Worm (Caenorhabditis elegans) whole organism, late embryonic: ENCODE measurements around the gene Y37H2A.1.

ENCODE experiments used
- C08G9.2 ChIP-seq: sonication (generic microtip); optimal IDR thresholded peaks from 2 replicates; lab custom pipeline; 2016; ENCODE audit warnings: mild to moderate bottlenecking, missing genetic modification characterization, moderate library complexity, missing compliant biosample characterization
- ama-1 ChIP-seq: fragments of 150-350 bp; optimal IDR thresholded peaks from 2 replicates; lab custom pipeline; 2014
- ceh-19 ChIP-seq: fragments of 200-800 bp; sonication (Bioruptor generic); optimal IDR thresholded peaks from 2 replicates; lab custom pipeline; 2018; ENCODE audit warnings: mild to moderate bottlenecking, missing genetic modification characterization, missing compliant biosample characterization
- ceh-34 ChIP-seq: sonication (generic microtip); optimal IDR thresholded peaks from 2 replicates; lab custom pipeline; 2016; ENCODE audit warnings: mild to moderate bottlenecking, missing genetic modification characterization, missing compliant biosample characterization
- nfya-1 ChIP-seq: sonication (generic microtip); optimal IDR thresholded peaks from 2 replicates; lab custom pipeline; 2017; ENCODE audit warnings: missing genetic modification characterization, mild to moderate bottlenecking, missing compliant biosample characterization, antibody characterized with exemption, moderate library complexity
- nhr-11 ChIP-seq: fragments of 150-350 bp; optimal IDR thresholded peaks from 2 replicates; lab custom pipeline; 2014; ENCODE audit warnings: missing biosample characterization, missing genetic modification characterization
- npax-4 ChIP-seq: sonication (generic microtip); optimal IDR thresholded peaks from 2 replicates; lab custom pipeline; 2016; ENCODE audit warnings: missing genetic modification characterization, missing compliant biosample characterization
- sdc-2 ChIP-seq: sonication (generic microtip); optimal IDR thresholded peaks from 2 replicates; lab custom pipeline; 2016; ENCODE audit warnings: missing genotype, missing genetic modification characterization, missing compliant biosample characterization
- sox-4 ChIP-seq: sonication (generic microtip); optimal IDR thresholded peaks from 2 replicates; lab custom pipeline; 2017; ENCODE audit warnings: mild to moderate bottlenecking, missing genetic modification characterization, inconsistent platforms, missing compliant biosample characterization
- tbx-7 ChIP-seq: sonication (generic microtip); optimal IDR thresholded peaks from 2 replicates; lab custom pipeline; 2016; ENCODE audit warnings: missing genotype, missing genetic modification characterization, missing compliant biosample characterization

DNA sequence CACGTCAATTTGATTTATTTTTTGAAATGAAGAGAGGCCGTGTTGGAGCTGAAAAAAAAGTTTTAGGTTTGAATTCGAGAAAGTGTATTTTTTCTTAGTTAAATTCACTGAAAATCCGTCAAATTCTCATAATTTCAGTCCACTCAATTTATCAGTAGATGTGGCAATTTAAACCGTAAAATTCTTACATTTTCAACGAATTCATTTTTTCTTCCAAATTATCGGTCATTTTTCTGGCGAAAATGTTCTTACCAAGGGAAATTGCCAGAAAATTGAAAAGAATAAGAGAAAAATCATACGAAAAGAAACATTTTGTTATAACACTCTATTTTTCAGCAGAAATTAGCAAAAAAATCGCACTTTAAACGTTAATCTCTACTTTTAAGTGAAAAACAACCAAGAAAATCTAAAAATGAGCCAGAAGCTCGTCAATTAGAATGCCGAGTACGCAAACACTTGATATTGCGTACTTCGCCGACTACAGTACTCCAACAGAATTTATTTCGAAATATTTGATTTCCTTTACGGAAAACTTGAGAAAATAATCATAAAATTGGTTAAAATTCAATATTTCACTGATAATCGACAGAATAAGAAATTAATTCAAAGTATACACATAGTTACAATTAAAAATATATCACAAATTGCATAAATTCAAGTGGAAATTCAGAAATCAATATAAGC is 22.8 kb upstream of the Y37H2A.1 start, which contains the start of gene fbxa-106:
- TF ChIP-seq nfya-1 (tag; lab: Kevin White, UChicago) = no peak
- TF ChIP-seq tbx-7 (tag; lab: Kevin White, UChicago) = no peak
- TF ChIP-seq sdc-2 (tag; lab: Kevin White, UChicago) = no peak
- TF ChIP-seq ceh-34 (tag; lab: Kevin White, UChicago) = no peak
- TF ChIP-seq nhr-11 (tag; lab: Kevin White, UChicago) = no peak
- no peak for TF ChIP-seq C08G9.2 (tag; lab: Kevin White, UChicago)
- TF ChIP-seq ama-1 (lab: Kevin White, UChicago) = no peak
- no peak for TF ChIP-seq ceh-19 (GFP tag; lab: Kevin White, UChicago)
- TF ChIP-seq sox-4 = no peak
- no peak for TF ChIP-seq npax-4 (tag; lab: Kevin White, UChicago)
